Fruit fly (Drosophila melanogaster) Kc167 (cell line): ENCODE data around the gene vkg.

Experiments used
- Sin3A ChIP-seq: fragments of >200 bp; optimal IDR thresholded peaks from 2 replicates; lab custom pipeline; 2018; ENCODE audit warnings: missing external identifiers
- insv ChIP-seq: fragments of >200 bp; optimal IDR thresholded peaks from 3 replicates; lab custom pipeline; 2018; ENCODE audit warnings: missing external identifiers

DNA sequence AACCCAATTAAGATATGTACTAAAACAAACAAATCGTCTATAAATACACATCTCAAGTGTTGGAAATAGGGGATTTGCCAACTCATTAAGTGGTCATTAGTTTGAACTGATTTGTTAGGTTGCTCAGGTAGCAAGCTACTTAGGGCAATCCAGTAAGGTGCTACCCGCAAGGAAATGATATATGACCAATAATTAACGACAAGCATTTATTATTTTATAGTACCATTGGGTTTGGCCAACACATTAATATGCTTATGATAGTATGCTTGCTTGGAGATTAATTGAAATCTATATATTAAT is 32.2 kb downstream of the vkg start:
- TF ChIP-seq Sin3A (lab: Kevin White, UChicago), result no peak
- TF ChIP-seq insv (lab: Kevin White, UChicago), result no peak
